Fruit fly (Drosophila melanogaster): ENCODE results near the gene Pak.

Pak gene

DNA sequence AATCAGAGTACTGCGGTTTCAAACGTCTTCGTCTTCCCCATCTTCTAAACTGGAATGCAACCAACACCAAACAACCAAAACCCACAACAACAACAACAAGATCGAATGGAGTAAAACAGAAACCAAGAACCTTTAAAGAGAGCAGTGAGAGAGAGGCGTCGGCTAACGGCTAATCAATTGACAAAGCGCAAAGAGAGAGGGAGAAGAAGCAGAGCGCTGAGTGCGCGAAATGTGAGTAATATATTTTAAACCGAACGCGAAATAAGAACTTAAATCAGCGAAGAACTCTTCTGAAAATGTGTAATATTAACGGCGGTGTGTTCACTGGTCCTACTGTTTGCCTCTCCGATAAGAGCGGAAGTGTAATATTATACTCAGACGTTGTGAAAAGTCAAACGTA is 56.8 kb downstream of the Pak start:
- TF ChIP-seq N (GFP tag; optimal IDR thresholded peaks at IDR 0.05) (no peak), Dif (GFP tag; optimal IDR thresholded peaks at IDR 0.05; ENCODE audit: partially characterized antibody) (peak; percentile 61), foxo (GFP tag; optimal IDR thresholded peaks at IDR 0.05) (no peak), Mio (GFP tag; optimal IDR thresholded peaks at IDR 0.05) (no peak), rgr (GFP tag; optimal IDR thresholded peaks at IDR 0.05) (no peak), CrebA (GFP tag; optimal IDR thresholded peaks at IDR 0.05; ENCODE audit: borderline replicate concordance) (peak; percentile 42), woc (GFP tag; optimal IDR thresholded peaks at IDR 0.05) (no peak), Vsx2 (GFP tag; optimal IDR thresholded peaks at IDR 0.05; ENCODE audit: partially characterized antibody) (peak; percentile 29), tai (GFP tag; optimal IDR thresholded peaks at IDR 0.05) (no peak), Hnf4 (GFP tag; optimal IDR thresholded peaks at IDR 0.05) (no peak), CG9705 (GFP tag; optimal IDR thresholded peaks at IDR 0.05) (no peak), OdsH (GFP tag; optimal IDR thresholded peaks at IDR 0.05) (no peak)

DNA sequence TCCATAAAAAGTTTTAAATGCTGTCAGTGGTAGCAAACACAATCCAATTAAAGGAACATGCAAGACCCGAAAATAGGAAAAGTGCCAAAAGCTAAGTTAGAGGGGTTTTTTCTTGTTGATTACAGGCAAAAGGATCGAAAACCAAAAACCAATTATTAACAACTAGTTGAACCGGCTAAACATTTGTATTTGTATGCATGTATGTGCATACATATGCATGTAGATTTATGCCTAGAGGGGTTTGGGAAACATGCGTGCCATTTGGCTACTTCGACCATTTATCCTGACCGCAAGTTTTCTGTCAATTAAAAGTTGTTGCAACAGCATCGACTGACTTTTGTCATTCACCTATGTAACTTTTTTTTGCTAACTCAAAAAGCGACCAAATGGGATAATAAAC is 57.8 kb downstream of the Pak start:
- TF ChIP-seq rgr (GFP tag; optimal IDR thresholded peaks at IDR 0.05) (no peak), CG9705 (GFP tag; optimal IDR thresholded peaks at IDR 0.05) (no peak), woc (GFP tag; optimal IDR thresholded peaks at IDR 0.05) (no peak), Hnf4 (GFP tag; optimal IDR thresholded peaks at IDR 0.05) (no peak)

DNA sequence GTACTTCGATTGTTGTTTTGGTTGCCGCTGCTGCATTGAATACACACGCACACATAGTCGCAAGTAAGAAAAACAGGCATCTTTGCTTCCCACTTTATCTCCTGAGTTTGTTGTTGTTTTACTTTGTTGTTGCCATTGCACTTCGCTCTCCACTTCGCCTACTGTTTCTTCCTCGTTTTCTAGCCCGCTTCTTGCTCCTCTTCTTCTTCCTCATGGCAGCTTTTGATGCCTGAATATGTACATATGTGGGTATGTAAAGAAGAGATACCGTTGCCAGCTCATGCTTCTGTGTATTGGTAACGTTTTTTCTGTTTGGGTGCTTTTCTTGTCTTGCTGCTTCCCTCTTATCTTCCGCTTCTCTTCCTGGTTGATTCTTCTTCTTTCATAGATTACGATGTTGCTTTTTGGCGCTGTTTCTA is 58.5 kb downstream of the Pak start:
- no peak for TF ChIP-seq CG9705 (GFP tag; optimal IDR thresholded peaks at IDR 0.05)
- peak; percentile 22 for TF ChIP-seq br (GFP tag; optimal IDR thresholded peaks at IDR 0.05)
- no peak for TF ChIP-seq tai (GFP tag; optimal IDR thresholded peaks at IDR 0.05)
- no peak for TF ChIP-seq Rel (GFP tag; optimal IDR thresholded peaks at IDR 0.05)
- peak; percentile 65 for TF ChIP-seq Rel (tag; optimal IDR thresholded peaks at IDR 0.05)
- TF ChIP-seq Mio (GFP tag; optimal IDR thresholded peaks at IDR 0.05): no peak
- TF ChIP-seq Hr78 (GFP tag; optimal IDR thresholded peaks at IDR 0.05): no peak
- TF ChIP-seq OdsH (GFP tag; optimal IDR thresholded peaks at IDR 0.05): no peak
- TF ChIP-seq psq (GFP tag; optimal IDR thresholded peaks at IDR 0.05): peak; percentile 94
- TF ChIP-seq sage (GFP tag; optimal IDR thresholded peaks at IDR 0.05): no peak
- peak; percentile 7 for TF ChIP-seq fru (GFP tag; optimal IDR thresholded peaks at IDR 0.05)
- peak; percentile 46 for TF ChIP-seq Hnf4 (GFP tag; optimal IDR thresholded peaks at IDR 0.05)

DNA sequence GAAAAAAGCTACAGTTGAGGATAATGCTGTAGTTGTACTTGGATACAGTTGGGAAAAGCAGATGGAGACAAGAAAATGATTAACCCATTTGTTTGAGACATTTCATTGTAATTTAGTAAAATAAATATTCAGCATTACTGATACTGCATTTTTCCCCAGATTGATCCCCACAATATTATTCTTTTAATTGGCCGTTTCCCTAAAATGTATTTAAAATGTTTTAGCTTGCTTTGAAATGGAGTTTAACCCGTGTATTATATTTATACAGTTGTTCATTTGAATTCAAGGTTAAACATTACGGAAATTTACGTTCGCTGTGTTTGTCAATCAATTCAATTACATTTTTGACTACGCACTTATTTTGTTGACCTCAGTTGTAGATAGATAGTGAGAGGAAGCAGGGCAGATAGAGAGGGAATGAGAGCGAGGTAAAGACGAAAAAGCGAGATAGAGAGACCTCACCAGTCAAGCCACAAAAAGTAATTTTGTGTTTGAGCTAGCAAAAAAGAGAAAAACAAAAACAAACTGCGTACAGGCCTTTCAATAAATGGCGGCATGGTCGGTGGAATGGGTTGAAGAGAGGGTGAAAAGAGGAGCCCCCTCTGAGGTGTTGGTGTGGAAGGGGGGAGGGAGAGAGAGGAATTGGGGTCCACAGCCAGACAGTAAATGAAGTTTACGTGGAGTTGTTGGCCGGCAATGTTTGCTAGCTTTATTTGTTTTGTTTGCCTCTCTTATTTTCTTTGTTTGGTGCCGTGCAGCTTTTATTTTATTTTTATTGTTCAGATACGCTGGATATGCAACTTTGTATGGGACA is 59.9 kb downstream of the Pak start:
- TF ChIP-seq woc (GFP tag; optimal IDR thresholded peaks at IDR 0.05) (peak; percentile 80), OdsH (GFP tag; optimal IDR thresholded peaks at IDR 0.05) (peak; percentile 80), dsf (GFP tag; optimal IDR thresholded peaks at IDR 0.05; ENCODE audit: borderline replicate concordance) (no peak), rgr (GFP tag; optimal IDR thresholded peaks at IDR 0.05) (peak; percentile 75), Rel (GFP tag; optimal IDR thresholded peaks at IDR 0.05) (no peak), Rel (tag; optimal IDR thresholded peaks at IDR 0.05) (peak; percentile 40), CrebA (GFP tag; optimal IDR thresholded peaks at IDR 0.05; ENCODE audit: borderline replicate concordance) (no peak), Jra (GFP tag; optimal IDR thresholded peaks at IDR 0.05) (no peak), usp (GFP tag; optimal IDR thresholded peaks at IDR 0.05) (no peak), sv (GFP tag; optimal IDR thresholded peaks at IDR 0.05) (peak; percentile 80), Hr78 (GFP tag; optimal IDR thresholded peaks at IDR 0.05) (no peak), Dfd (GFP tag; optimal IDR thresholded peaks at IDR 0.05) (no peak), lola (GFP tag; optimal IDR thresholded peaks at IDR 0.05) (no peak), Hnf4 (GFP tag; optimal IDR thresholded peaks at IDR 0.05) (no peak), br (GFP tag; optimal IDR thresholded peaks at IDR 0.05) (peak; percentile 69), Hr83 (GFP tag; optimal IDR thresholded peaks at IDR 0.05; ENCODE audit: poor library complexity, severe bottlenecking) (peak; percentile 53), Vsx2 (GFP tag; optimal IDR thresholded peaks at IDR 0.05; ENCODE audit: partially characterized antibody) (no peak), CG32264 (GFP tag; optimal IDR thresholded peaks at IDR 0.05) (peak; percentile 16), Abd-B (GFP tag; optimal IDR thresholded peaks at IDR 0.05) (no peak), Dif (GFP tag; optimal IDR thresholded peaks at IDR 0.05; ENCODE audit: partially characterized antibody) (peak; percentile 48), jim (GFP tag; optimal IDR thresholded peaks at IDR 0.05) (peak; percentile 74), psq (GFP tag; optimal IDR thresholded peaks at IDR 0.05) (peak; percentile 91), foxo (GFP tag; optimal IDR thresholded peaks at IDR 0.05) (peak in 1 of 2 experiments; percentile 77), GATAd (GFP tag; optimal IDR thresholded peaks at IDR 0.05) (no peak), Mio (GFP tag; optimal IDR thresholded peaks at IDR 0.05) (no peak), Sp1 (GFP tag; optimal IDR thresholded peaks at IDR 0.05) (peak; percentile 76), N (GFP tag; optimal IDR thresholded peaks at IDR 0.05) (no peak), Myc (optimal IDR thresholded peaks at IDR 0.05) (no peak), ey (GFP tag; optimal IDR thresholded peaks at IDR 0.05) (peak; percentile 84), pan (optimal IDR thresholded peaks at IDR 0.05) (no peak), dl (GFP tag; optimal IDR thresholded peaks at IDR 0.05; ENCODE audit: insufficient read depth in 1 of 2, partially characterized antibody in 2 of 2) (no peak), sage (GFP tag; optimal IDR thresholded peaks at IDR 0.05) (no peak), h (GFP tag; optimal IDR thresholded peaks at IDR 0.05) (peak; percentile 75), CG9705 (GFP tag; optimal IDR thresholded peaks at IDR 0.05) (no peak), brk (GFP tag; optimal IDR thresholded peaks at IDR 0.05) (peak; percentile 48), dmrt93B (GFP tag; optimal IDR thresholded peaks at IDR 0.05) (peak; percentile 62), HLH106 (tag; optimal IDR thresholded peaks at IDR 0.05) (peak; percentile 59), tai (GFP tag; optimal IDR thresholded peaks at IDR 0.05) (peak; percentile 41), fru (GFP tag; optimal IDR thresholded peaks at IDR 0.05) (peak; percentile 81)
